Worm (Caenorhabditis elegans): ENCODE measurements around the gene Y105C5A.1.

- TF ChIP-seq flt-1 (GFP tag; IDR thresholded peaks at IDR 0.05), result no peak
- no peak for TF ChIP-seq klf-2 (GFP tag; conservative IDR thresholded peaks at IDR 0.05)
These were observed 7.4 kb upstream of the Y105C5A.1 start for ce11 chrIV:15571652-15572051.

Data from whole organism, midembryonic.